Worm (Caenorhabditis elegans) whole organism, L2 larva: ENCODE measurements around the gene msp-113.
"Not testable (repeated sequence)": the region's sequence is repeated elsewhere in the genome, so short reads cannot be mapped to it uniquely, and the experiment has no call there.

Experiments
- C34F6.9 ChIP-seq: fragments of 150-350 bp; optimal IDR thresholded peaks from 2 replicates; lab custom pipeline; 2014; ENCODE audit warnings: missing biosample characterization, missing genetic modification characterization
- F13H6.1 ChIP-seq: sonication (generic microtip); optimal IDR thresholded peaks from 2 replicates; lab custom pipeline; 2016; ENCODE audit warnings: missing genetic modification characterization, missing compliant biosample characterization
- R02D3.7 ChIP-seq: fragments of 150-350 bp; optimal IDR thresholded peaks from 2 replicates; lab custom pipeline; 2014; ENCODE audit warnings: missing biosample characterization, missing genetic modification characterization
- Y55F3AM.14 ChIP-seq: fragments of 200-800 bp; sonication (Bioruptor generic); optimal IDR thresholded peaks from 2 replicates; lab custom pipeline; 2018; ENCODE audit warnings: mild to moderate bottlenecking, missing genetic modification characterization, missing compliant biosample characterization
- ZK546.5 ChIP-seq: sonication (generic microtip); optimal IDR thresholded peaks from 2 replicates; lab custom pipeline; 2017; ENCODE audit warnings: missing biosample characterization, missing genetic modification characterization
- alr-1 ChIP-seq: fragments of 150-350 bp; optimal IDR thresholded peaks from 2 replicates; lab custom pipeline; 2014; ENCODE audit warnings: missing biosample characterization, missing genetic modification characterization
- aly-2 ChIP-seq: fragments of 150-350 bp; optimal IDR thresholded peaks from 2 replicates; lab custom pipeline; 2014; ENCODE audit warnings: missing biosample characterization, missing genetic modification characterization
- ama-1 ChIP-seq: fragments of 150-350 bp; optimal IDR thresholded peaks from 2 replicates; lab custom pipeline; 2018; ENCODE audit warnings: inconsistent platforms
- blmp-1 ChIP-seq: sonication (generic microtip); optimal IDR thresholded peaks from 2 replicates; lab custom pipeline; 2017; ENCODE audit warnings: missing genetic modification characterization, mild to moderate bottlenecking, missing compliant biosample characterization, antibody characterized with exemption, moderate library complexity; ENCODE audit not compliant: insufficient read depth
- ceh-16 ChIP-seq: fragments of 150-350 bp; optimal IDR thresholded peaks from 2 replicates; lab custom pipeline; 2014; ENCODE audit warnings: missing biosample characterization, missing genetic modification characterization
- ceh-82 ChIP-seq: fragments of 150-350 bp; optimal IDR thresholded peaks from 2 replicates; lab custom pipeline; 2014; ENCODE audit warnings: missing biosample characterization, missing genetic modification characterization
- crh-2 ChIP-seq: sonication (generic microtip); optimal IDR thresholded peaks from 2 replicates; lab custom pipeline; 2017; ENCODE audit warnings: missing biosample characterization, missing genetic modification characterization
- dmd-4 ChIP-seq: sonication (generic microtip); optimal IDR thresholded peaks from 2 replicates; lab custom pipeline; 2017; ENCODE audit warnings: missing biosample characterization, missing genetic modification characterization
- egl-27 ChIP-seq: sonication (generic microtip); optimal IDR thresholded peaks from 3 replicates; lab custom pipeline; 2017; ENCODE audit warnings: missing biosample characterization, missing genetic modification reagents, missing genetic modification characterization
- elt-1 ChIP-seq: fragments of 150-350 bp; optimal IDR thresholded peaks from 2 replicates; lab custom pipeline; 2014; ENCODE audit warnings: missing biosample characterization, missing genetic modification characterization
- elt-3 ChIP-seq: sonication (generic microtip); optimal IDR thresholded peaks from 2 replicates; lab custom pipeline; 2017; ENCODE audit warnings: missing biosample characterization, missing genetic modification characterization
- fos-1 ChIP-seq: fragments of 150-350 bp; optimal IDR thresholded peaks from 2 replicates; lab custom pipeline; 2014; ENCODE audit warnings: missing biosample characterization, missing genetic modification characterization
- gmeb-1 ChIP-seq: fragments of 150-350 bp; optimal IDR thresholded peaks from 2 replicates; lab custom pipeline; 2014; ENCODE audit warnings: missing biosample characterization, missing genetic modification characterization
- lin-11 ChIP-seq: fragments of 150-350 bp; sonication (generic microtip); optimal IDR thresholded peaks from 2 replicates; lab custom pipeline; 2014; ENCODE audit warnings: missing biosample characterization, missing genetic modification characterization, inconsistent platforms, mixed read lengths
- lin-13 ChIP-seq: fragments of 150-350 bp; optimal IDR thresholded peaks from 2 replicates; lab custom pipeline; 2014; ENCODE audit warnings: missing biosample characterization, missing genetic modification reagents, missing genetic modification characterization
- mab-5 ChIP-seq: fragments of 150-350 bp; optimal IDR thresholded peaks from 2 replicates; lab custom pipeline; 2014; ENCODE audit warnings: missing biosample characterization, missing genetic modification characterization
- mbf-1 ChIP-seq: sonication (generic microtip); optimal IDR thresholded peaks from 2 replicates; lab custom pipeline; 2017; ENCODE audit warnings: missing biosample characterization, missing genetic modification characterization
- mdl-1 ChIP-seq, 2 experiments: fragments of 150-350 bp in 1 of 2; sonication (generic microtip) in 1 of 2; optimal IDR thresholded peaks; 2 replicates each; lab custom pipeline; 2017; ENCODE audit warnings: missing biosample characterization in 2 of 2, missing genetic modification characterization in 2 of 2
- nhr-10 ChIP-seq: sonication (generic microtip); optimal IDR thresholded peaks from 2 replicates; lab custom pipeline; 2017; ENCODE audit warnings: missing biosample characterization, missing genetic modification characterization
- nhr-11 ChIP-seq: fragments of 150-350 bp; optimal IDR thresholded peaks from 2 replicates; lab custom pipeline; 2014; ENCODE audit warnings: missing biosample characterization, missing genetic modification characterization
- nhr-12 ChIP-seq: fragments of 150-350 bp; optimal IDR thresholded peaks from 2 replicates; lab custom pipeline; 2014; ENCODE audit warnings: missing biosample characterization, missing genetic modification characterization
- nhr-129 ChIP-seq: fragments of 150-350 bp; optimal IDR thresholded peaks from 2 replicates; lab custom pipeline; 2014; ENCODE audit warnings: missing biosample characterization, missing genetic modification characterization
- nhr-21 ChIP-seq: fragments of 150-350 bp; optimal IDR thresholded peaks from 2 replicates; lab custom pipeline; 2014; ENCODE audit warnings: missing biosample characterization, missing genetic modification characterization
- nhr-23 ChIP-seq: fragments of 150-350 bp; optimal IDR thresholded peaks from 2 replicates; lab custom pipeline; 2014; ENCODE audit warnings: missing biosample characterization, missing genetic modification reagents, missing genetic modification characterization
- nhr-237 ChIP-seq: fragments of 150-350 bp; optimal IDR thresholded peaks from 2 replicates; lab custom pipeline; 2014; ENCODE audit warnings: missing biosample characterization, missing genetic modification characterization
- nhr-25 ChIP-seq: fragments of 150-350 bp; sonication (generic microtip); optimal IDR thresholded peaks from 3 replicates; lab custom pipeline; 2014; ENCODE audit warnings: missing biosample characterization, missing genetic modification characterization
- nhr-77 ChIP-seq: fragments of 150-350 bp; optimal IDR thresholded peaks from 2 replicates; lab custom pipeline; 2014; ENCODE audit warnings: missing biosample characterization, missing genetic modification characterization
- peb-1 ChIP-seq: fragments of 150-350 bp; optimal IDR thresholded peaks from 2 replicates; lab custom pipeline; 2014; ENCODE audit warnings: missing biosample characterization, missing genetic modification characterization
- sem-4 ChIP-seq: fragments of 150-350 bp; optimal IDR thresholded peaks from 2 replicates; lab custom pipeline; 2014; ENCODE audit warnings: missing biosample characterization, missing genetic modification reagents, missing genetic modification characterization
- skn-1 ChIP-seq: sonication (generic microtip); optimal IDR thresholded peaks from 2 replicates; lab custom pipeline; 2017; ENCODE audit warnings: missing biosample characterization, missing genetic modification characterization
- sma-3 ChIP-seq: sonication (generic microtip); optimal IDR thresholded peaks from 2 replicates; lab custom pipeline; 2016; ENCODE audit warnings: missing genetic modification reagents, missing genetic modification characterization, missing compliant biosample characterization
- sma-9 ChIP-seq, 2 experiments: fragments of 150-350 bp in 1 of 2; sonication (generic microtip) in 1 of 2; optimal IDR thresholded peaks; 2 replicates each; lab custom pipeline; 2014 to 2016; ENCODE audit warnings: missing genetic modification characterization in 2 of 2, mild to moderate bottlenecking in 1 of 2, missing biosample characterization in 1 of 2, missing compliant biosample characterization in 1 of 2, missing genetic modification reagents in 1 of 2, moderate library complexity in 1 of 2
- snpc-4 ChIP-seq: fragments of 150-350 bp; optimal IDR thresholded peaks from 2 replicates; lab custom pipeline; 2014; ENCODE audit warnings: missing biosample characterization, missing genetic modification characterization
- unc-55 ChIP-seq: fragments of 150-350 bp; sonication (generic microtip); optimal IDR thresholded peaks from 3 replicates; lab custom pipeline; 2014; ENCODE audit warnings: missing biosample characterization, missing genetic modification reagents, missing genetic modification characterization
- unc-62 ChIP-seq: fragments of 150-350 bp; optimal IDR thresholded peaks from 2 replicates; lab custom pipeline; 2014; ENCODE audit warnings: missing biosample characterization, missing genetic modification reagents, missing genetic modification characterization
- zag-1 ChIP-seq: fragments of 150-350 bp; optimal IDR thresholded peaks from 2 replicates; lab custom pipeline; 2014; ENCODE audit warnings: missing biosample characterization, missing genetic modification characterization
- ztf-1 ChIP-seq: fragments of 200-800 bp; sonication (Bioruptor generic); conservative IDR thresholded peaks from 2 replicates; pipeline ENCODE4 v1.3.6; 2022; ENCODE audit warnings: missing genetic modification characterization, missing compliant biosample characterization
- ztf-11 ChIP-seq: sonication (generic microtip); optimal IDR thresholded peaks from 2 replicates; lab custom pipeline; 2017; ENCODE audit warnings: missing biosample characterization, missing genetic modification characterization
- ztf-4 ChIP-seq: fragments of 150-350 bp; optimal IDR thresholded peaks from 2 replicates; lab custom pipeline; 2014; ENCODE audit warnings: missing biosample characterization, missing genetic modification characterization

msp-113 gene

ce11 chrIV:5309742-5310141 lies 12.0 kb downstream of the msp-113 start, which contains the start of gene ZK354.3:
Gene ZK354.3 (plus strand): TSS chrIV:5310042.
- no peak for TF ChIP-seq dmd-4 (tag; lab: Kevin White, UChicago)
- TF ChIP-seq ztf-4 (tag; lab: Kevin White, UChicago) = no peak
- TF ChIP-seq ZK546.5 (tag; lab: Kevin White, UChicago) = no peak
- no peak for TF ChIP-seq alr-1 (tag; lab: Kevin White, UChicago)
- no peak for TF ChIP-seq peb-1 (tag; lab: Kevin White, UChicago)
- no peak for TF ChIP-seq C34F6.9 (tag; lab: Kevin White, UChicago)
- TF ChIP-seq unc-62 = no peak
- TF ChIP-seq sma-9 (GFP tag; optimal IDR thresholded peaks at IDR 0.05; lab: Kevin White, UChicago) = no peak
- TF ChIP-seq sma-9 (tag; optimal IDR thresholded peaks at IDR 0.05; lab: Kevin White, UChicago) = no peak
- TF ChIP-seq lin-13 = no peak
- TF ChIP-seq mdl-1 (tag; optimal IDR thresholded peaks at IDR 0.05; lab: Kevin White, UChicago) = no peak
- TF ChIP-seq nhr-12 (tag; lab: Kevin White, UChicago) = no peak
- no peak for TF ChIP-seq nhr-23
- TF ChIP-seq ceh-82 (tag; lab: Kevin White, UChicago) = no peak
- TF ChIP-seq nhr-237 (tag; lab: Kevin White, UChicago) = no peak
- TF ChIP-seq nhr-25 (tag; lab: Kevin White, UChicago) = no peak

ce11 chrIV:5313011-5313410 lies 15.2 kb downstream of the msp-113 start, which contains the start of the genes msp-59 and ZK354.2:
Gene msp-59 (minus strand): TSS chrIV:5313111.
Gene ZK354.2 (plus strand): TSS chrIV:5313405.
- not testable (repeated sequence) for TF ChIP-seq gmeb-1, lin-11, egl-27 (tag; lab: Kevin White, UChicago)
- TF ChIP-seq, all 48 proteins: peak for 0; not testable (repeated sequence) for 48

- TF ChIP-seq mab-5; nhr-77 (tag; lab: Kevin White, UChicago); nhr-21 (tag; lab: Kevin White, UChicago): not testable (repeated sequence)
Measured at ce11 chrIV:5316223-5316622, 18.5 kb downstream of the msp-113 start, which contains the start of gene msp-65. Gene msp-65 (plus strand): TSS chrIV:5316523.

- TF ChIP-seq snpc-4 (tag; lab: Kevin White, UChicago) (peak; percentile 95), mbf-1 (tag; lab: Kevin White, UChicago) (no peak), blmp-1 (tag; lab: Kevin White, UChicago) (no peak), peb-1 (tag; lab: Kevin White, UChicago) (no peak), ztf-1 (GFP tag; lab: Robert Waterston, UW) (no peak), zag-1 (tag; lab: Kevin White, UChicago) (no peak), ztf-4 (tag; lab: Kevin White, UChicago) (no peak), F13H6.1 (tag; lab: Kevin White, UChicago) (peak; percentile 5), crh-2 (tag; lab: Kevin White, UChicago) (peak; percentile 25), nhr-129 (tag; lab: Kevin White, UChicago) (no peak), sma-3 (GFP tag; lab: Kevin White, UChicago) (peak; percentile 63), egl-27 (tag; lab: Kevin White, UChicago) (no peak), lin-11 (tag; lab: Kevin White, UChicago) (no peak), Y55F3AM.14 (no peak), gmeb-1 (tag; lab: Kevin White, UChicago) (peak; percentile 58), dmd-4 (tag; lab: Kevin White, UChicago) (no peak), nhr-25 (tag; lab: Kevin White, UChicago) (no peak), aly-2 (no peak), nhr-237 (tag; lab: Kevin White, UChicago) (no peak), mdl-1 (tag; optimal IDR thresholded peaks at IDR 0.05; lab: Kevin White, UChicago) (no peak), mab-5 (no peak), ceh-16 (tag; lab: Kevin White, UChicago) (no peak), ama-1 (peak; percentile 87), nhr-23 (no peak), unc-55 (GFP tag; lab: Kevin White, UChicago) (no peak), skn-1 (no peak), nhr-11 (tag; lab: Kevin White, UChicago) (no peak), ZK546.5 (tag; lab: Kevin White, UChicago) (no peak), ceh-82 (tag; lab: Kevin White, UChicago) (no peak), sem-4 (tag; lab: Kevin White, UChicago) (no peak), C34F6.9 (tag; lab: Kevin White, UChicago) (no peak), lin-13 (no peak), R02D3.7 (no peak), fos-1 (peak; percentile 2), sma-9 (GFP tag; optimal IDR thresholded peaks at IDR 0.05; lab: Kevin White, UChicago) (peak; percentile 27), sma-9 (tag; optimal IDR thresholded peaks at IDR 0.05; lab: Kevin White, UChicago) (no peak), nhr-77 (tag; lab: Kevin White, UChicago) (no peak), nhr-10 (tag; lab: Kevin White, UChicago) (no peak), nhr-21 (tag; lab: Kevin White, UChicago) (peak; percentile 16), elt-3 (tag; lab: Kevin White, UChicago) (no peak), unc-62 (no peak), elt-1 (tag; lab: Kevin White, UChicago) (no peak), ztf-11 (tag; lab: Kevin White, UChicago) (no peak)
Measured at ce11 chrIV:5317106-5317505, 19.3 kb downstream of the msp-113 start.
